Fruit fly (Drosophila melanogaster) whole organism, pupa: ENCODE results near the gene Ir93a.

Experiments used
- CG10348 ChIP-seq: fragments of 200-800 bp; sonication (Bioruptor generic); IDR thresholded peaks from 2 replicates; pipeline ENCODE4 v1.3.6; 2022; ENCODE audit warnings: missing biosample characterization, missing genetic modification characterization
- CG12605 ChIP-seq: fragments of 200-800 bp; sonication (Bioruptor generic); IDR thresholded peaks from 2 replicates; pipeline ENCODE4 v1.3.6; 2022; ENCODE audit warnings: missing biosample characterization, missing genetic modification characterization
- CG17806 ChIP-seq: fragments of 200-800 bp; sonication (Bioruptor generic); optimal IDR thresholded peaks from 2 replicates; lab custom pipeline; 2018; ENCODE audit warnings: missing biosample characterization, mild to moderate bottlenecking, missing genetic modification characterization, moderate library complexity
- CG32121 ChIP-seq: fragments of 200-800 bp; sonication (Bioruptor generic); IDR thresholded peaks from 2 replicates; pipeline ENCODE4 v1.3.6; 2022; ENCODE audit warnings: missing biosample characterization, missing genetic modification characterization
- CG8301 ChIP-seq: fragments of 200-800 bp; sonication (Bioruptor generic); optimal IDR thresholded peaks from 2 replicates; lab custom pipeline; 2018; ENCODE audit warnings: missing biosample characterization, mild to moderate bottlenecking, missing genetic modification characterization
- CG9948 ChIP-seq: fragments of 200-800 bp; sonication (Bioruptor generic); optimal IDR thresholded peaks from 2 replicates; lab custom pipeline; 2018; ENCODE audit warnings: missing biosample characterization, mild to moderate bottlenecking, missing genetic modification characterization, moderate library complexity
- D1 ChIP-seq: fragments of 200-800 bp; sonication (Bioruptor generic); optimal IDR thresholded peaks from 2 replicates; lab custom pipeline; 2018; ENCODE audit warnings: missing biosample characterization, mild to moderate bottlenecking, missing genetic modification characterization, moderate library complexity
- Pif1B ChIP-seq: fragments of 200-800 bp; sonication (Bioruptor generic); optimal IDR thresholded peaks from 3 replicates; lab custom pipeline; 2016; ENCODE audit warnings: missing biosample characterization, missing genetic modification characterization

DNA sequence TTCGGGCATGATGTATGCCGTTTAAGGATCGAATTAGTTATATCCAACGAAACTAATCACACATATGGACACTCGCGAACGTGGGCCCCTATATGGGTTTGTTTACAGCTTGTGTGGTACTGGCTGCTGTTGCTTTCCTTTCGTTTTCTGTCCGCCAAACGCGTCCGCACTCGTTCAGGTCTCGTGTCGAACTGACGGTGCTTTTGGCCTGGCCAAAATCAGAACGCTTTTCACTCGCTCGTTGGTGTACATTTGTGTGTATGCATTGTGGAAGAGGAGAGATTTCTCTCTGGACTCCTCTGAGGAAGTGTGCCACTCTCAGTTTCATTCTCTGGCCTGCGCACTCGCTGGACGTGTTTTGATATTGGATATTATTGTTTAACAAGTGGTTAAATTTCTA is 37.4 kb upstream of the Ir93a start, which contains the start of gene Ktl:
- TF ChIP-seq Pif1B (GFP tag; lab: Kevin White, UChicago) (no peak), D1 (tag; lab: Kevin White, UChicago) (no peak), CG32121 (GFP tag; lab: Robert Waterston, UW) (no peak), CG10348 (GFP tag; lab: Robert Waterston, UW) (no peak), CG9948 (tag; lab: Kevin White, UChicago) (no peak), CG17806 (tag; lab: Kevin White, UChicago) (no peak), CG12605 (GFP tag; lab: Robert Waterston, UW) (0 out of 2 replicates have a peak, but pooled peaks have one; percentile 10), CG8301 (tag; lab: Kevin White, UChicago) (no peak)
